Fruit fly (Drosophila melanogaster) whole organism, adult: ENCODE measurements around the gene CG43342.

Source experiments
- CG11617 ChIP-seq: fragments of 200-800 bp; sonication (Bioruptor generic); optimal IDR thresholded peaks from 2 replicates; lab custom pipeline; 2017; ENCODE audit warnings: mild to moderate bottlenecking, missing biosample characterization, missing genetic modification reagents, missing genetic modification characterization
- CG12768 ChIP-seq: fragments of 200-800 bp; sonication (Bioruptor generic); optimal IDR thresholded peaks from 2 replicates; lab custom pipeline; 2017; ENCODE audit warnings: missing biosample characterization, missing genetic modification characterization, mild to moderate bottlenecking, moderate library complexity, missing genetic modification reagents
- CG14711 ChIP-seq: fragments of 200-800 bp; sonication (Bioruptor generic); optimal IDR thresholded peaks from 2 replicates; lab custom pipeline; 2018; ENCODE audit warnings: missing biosample characterization, mild to moderate bottlenecking, missing genetic modification characterization, moderate library complexity
- CG1620 ChIP-seq: fragments of 200-800 bp; sonication (Bioruptor generic); optimal IDR thresholded peaks from 2 replicates; lab custom pipeline; 2016; ENCODE audit warnings: missing biosample characterization, missing genetic modification characterization
- CG33017 ChIP-seq: fragments of 200-800 bp; sonication (Bioruptor generic); optimal IDR thresholded peaks from 2 replicates; lab custom pipeline; 2018; ENCODE audit warnings: missing biosample characterization, mild to moderate bottlenecking, missing genetic modification characterization, moderate library complexity
- CG5204 ChIP-seq: fragments of 200-800 bp; sonication (Bioruptor generic); optimal IDR thresholded peaks from 2 replicates; lab custom pipeline; 2016; ENCODE audit warnings: missing biosample characterization, missing genetic modification characterization
- CG7045 ChIP-seq: fragments of 200-800 bp; sonication (Bioruptor generic); optimal IDR thresholded peaks from 2 replicates; lab custom pipeline; 2017; ENCODE audit warnings: missing biosample characterization, mild to moderate bottlenecking, missing genetic modification characterization
- CG7101 ChIP-seq: fragments of 200-800 bp; sonication (Bioruptor generic); optimal IDR thresholded peaks from 2 replicates; lab custom pipeline; 2018; ENCODE audit warnings: missing biosample characterization, mild to moderate bottlenecking, missing genetic modification characterization, moderate library complexity
- Clk ChIP-seq: fragments of 200-800 bp; sonication (Bioruptor generic); optimal IDR thresholded peaks from 2 replicates; lab custom pipeline; 2017; ENCODE audit warnings: missing biosample characterization, missing genetic modification characterization
- Crg-1 ChIP-seq: fragments of 200-800 bp; sonication (Bioruptor generic); optimal IDR thresholded peaks from 2 replicates; lab custom pipeline; 2016; ENCODE audit warnings: missing biosample characterization, missing genetic modification characterization
- Hr96 ChIP-seq: fragments of 200-800 bp; sonication (Bioruptor generic); optimal IDR thresholded peaks from 2 replicates; lab custom pipeline; 2016; ENCODE audit warnings: missing biosample characterization, missing genetic modification characterization
- Mnt ChIP-seq: fragments of 200-800 bp; sonication (Bioruptor generic); optimal IDR thresholded peaks from 2 replicates; lab custom pipeline; 2016; ENCODE audit warnings: missing biosample characterization, mild to moderate bottlenecking, missing genetic modification characterization
- bab1 ChIP-seq: fragments of 200-800 bp; sonication (Bioruptor generic); optimal IDR thresholded peaks from 3 replicates; lab custom pipeline; 2019; ENCODE audit warnings: missing biosample characterization, mild to moderate bottlenecking, missing genetic modification characterization, moderate library complexity
- cic ChIP-seq: fragments of 200-800 bp; sonication (Bioruptor generic); optimal IDR thresholded peaks from 2 replicates; lab custom pipeline; 2017; ENCODE audit warnings: missing biosample characterization, mild to moderate bottlenecking, missing genetic modification characterization, moderate library complexity
- cnc ChIP-seq, 2 experiments: fragments of >200 bp; optimal IDR thresholded peaks; 2 replicates each; lab custom pipeline; 2017
- kay ChIP-seq: fragments of 200-800 bp; sonication (Bioruptor generic); peaks from one replicate; lab custom pipeline; 2016; ENCODE audit warnings: missing biosample characterization, missing genetic modification characterization, borderline replicate concordance
- ovo ChIP-seq: fragments of 200-800 bp; sonication (Bioruptor generic); optimal IDR thresholded peaks from 2 replicates; lab custom pipeline; 2016; ENCODE audit warnings: missing biosample characterization, missing genetic modification characterization
- pad ChIP-seq: fragments of 200-800 bp; sonication (Bioruptor generic); optimal IDR thresholded peaks from 3 replicates; lab custom pipeline; 2017; ENCODE audit warnings: missing biosample characterization, missing genetic modification characterization, mild to moderate bottlenecking, moderate library complexity, missing genetic modification reagents
- tj ChIP-seq: fragments of 200-800 bp; sonication (Bioruptor generic); optimal IDR thresholded peaks from 3 replicates; lab custom pipeline; 2017; ENCODE audit warnings: missing biosample characterization, mild to moderate bottlenecking, missing genetic modification characterization, moderate library complexity
- toe ChIP-seq: fragments of 200-800 bp; sonication (Bioruptor generic); optimal IDR thresholded peaks from 2 replicates; lab custom pipeline; 2016; ENCODE audit warnings: missing biosample characterization, missing genetic modification characterization

CG43342 gene

dm6 chr3R:22365660-22366195 is 15.4 kb upstream of the CG43342 start, which contains the start of gene CG5382:
TSS of gene CG5382 (minus strand) at chr3R:22365983.
- TF ChIP-seq tj (GFP tag; lab: Kevin White, UChicago) = no peak
- peak; percentile 72 for TF ChIP-seq bab1 (GFP tag; lab: Kevin White, UChicago)

- no peak for TF ChIP-seq cnc (optimal IDR thresholded peaks at IDR 0.05; lab: Kevin White, UChicago)
- no peak for TF ChIP-seq CG7045
- peak; percentile 95 for TF ChIP-seq tj (GFP tag; lab: Kevin White, UChicago)
- no peak for TF ChIP-seq Clk
- peak; percentile 25 for TF ChIP-seq toe
- TF ChIP-seq cic = no peak
- peak; percentile 35 for TF ChIP-seq CG11617 (GFP tag; lab: Kevin White, UChicago)
- TF ChIP-seq CG12768 (GFP tag; lab: Kevin White, UChicago) = peak; percentile 37
- no peak for TF ChIP-seq CG5204 (GFP tag; lab: Kevin White, UChicago)
- TF ChIP-seq ovo (GFP tag; lab: Kevin White, UChicago) = peak; percentile 25
- TF ChIP-seq Hr96 (GFP tag; lab: Kevin White, UChicago) = peak; percentile 32
- peak; percentile 48 for TF ChIP-seq CG7101 (tag; lab: Kevin White, UChicago)
- peak; percentile 39 for TF ChIP-seq CG1620 (GFP tag; lab: Kevin White, UChicago)
- TF ChIP-seq kay (GFP tag; lab: Kevin White, UChicago) = no peak
- TF ChIP-seq CG14711 (tag; lab: Kevin White, UChicago) = peak; percentile 52
- TF ChIP-seq pad (GFP tag; lab: Kevin White, UChicago) = peak; percentile 16
- TF ChIP-seq CG33017 = no peak
- no peak for TF ChIP-seq Crg-1 (GFP tag; lab: Kevin White, UChicago)
- TF ChIP-seq bab1 (GFP tag; lab: Kevin White, UChicago) = no peak
- peak; percentile 34 for TF ChIP-seq Mnt (GFP tag; lab: Kevin White, UChicago)
Observed at dm6 chr3R:22367126-22368076, 13.7 kb upstream of the CG43342 start, which contains the start of the genes Polr3F and PyK. TSS of gene Polr3F (minus strand) at chr3R:22367373. TSS of gene PyK (plus strand) at chr3R:22367536.

dm6 chr3R:22368077-22368776 is 12.9 kb upstream of the CG43342 start:
- TF ChIP-seq Hr96 (GFP tag; lab: Kevin White, UChicago) = no peak
- TF ChIP-seq CG12768 (GFP tag; lab: Kevin White, UChicago) = no peak
- TF ChIP-seq cic = peak; percentile 83
- peak; percentile 22 for TF ChIP-seq CG11617 (GFP tag; lab: Kevin White, UChicago)
- no peak for TF ChIP-seq CG5204 (GFP tag; lab: Kevin White, UChicago)
- peak; percentile 24 for TF ChIP-seq CG7045
- TF ChIP-seq CG1620 (GFP tag; lab: Kevin White, UChicago) = no peak
- TF ChIP-seq Mnt (GFP tag; lab: Kevin White, UChicago) = no peak
- no peak for TF ChIP-seq CG7101 (tag; lab: Kevin White, UChicago)
- peak; percentile 60 for TF ChIP-seq kay (GFP tag; lab: Kevin White, UChicago)
- no peak for TF ChIP-seq bab1 (GFP tag; lab: Kevin White, UChicago)
- TF ChIP-seq tj (GFP tag; lab: Kevin White, UChicago) = no peak
- TF ChIP-seq CG33017 = peak; percentile 26
- no peak for TF ChIP-seq Clk

- no peak for TF ChIP-seq Mnt (GFP tag; lab: Kevin White, UChicago)
- TF ChIP-seq pad (GFP tag; lab: Kevin White, UChicago) = no peak
- TF ChIP-seq CG5204 (GFP tag; lab: Kevin White, UChicago) = no peak
- TF ChIP-seq CG7101 (tag; lab: Kevin White, UChicago) = peak; percentile 52
- TF ChIP-seq toe = no peak
- peak; percentile 2 for TF ChIP-seq bab1 (GFP tag; lab: Kevin White, UChicago)
- TF ChIP-seq cic = no peak
- peak; percentile 79 for TF ChIP-seq kay (GFP tag; lab: Kevin White, UChicago)
- TF ChIP-seq Hr96 (GFP tag; lab: Kevin White, UChicago) = peak; percentile 72
- TF ChIP-seq CG12768 (GFP tag; lab: Kevin White, UChicago) = no peak
- TF ChIP-seq tj (GFP tag; lab: Kevin White, UChicago) = no peak
- no peak for TF ChIP-seq cnc (optimal IDR thresholded peaks at IDR 0.05; lab: Kevin White, UChicago)
- TF ChIP-seq CG11617 (GFP tag; lab: Kevin White, UChicago) = peak; percentile 19
- TF ChIP-seq CG33017 = peak; percentile 30
- TF ChIP-seq CG7045 = peak; percentile 53
- no peak for TF ChIP-seq Crg-1 (GFP tag; lab: Kevin White, UChicago)
- no peak for TF ChIP-seq Clk
- TF ChIP-seq CG14711 (tag; lab: Kevin White, UChicago) = no peak
- no peak for TF ChIP-seq CG1620 (GFP tag; lab: Kevin White, UChicago)
- TF ChIP-seq ovo (GFP tag; lab: Kevin White, UChicago) = no peak
Observed at dm6 chr3R:22368777-22369214, 12.3 kb upstream of the CG43342 start.

dm6 chr3R:22372535-22372934 is 8.6 kb upstream of the CG43342 start, which contains the start of gene CG7069:
TSS of gene CG7069 (plus strand) at chr3R:22372835.
- TF ChIP-seq ovo (GFP tag; lab: Kevin White, UChicago) = no peak
- TF ChIP-seq tj (GFP tag; lab: Kevin White, UChicago) = no peak
- no peak for TF ChIP-seq cic
- no peak for TF ChIP-seq CG7045
- TF ChIP-seq bab1 (GFP tag; lab: Kevin White, UChicago) = no peak
- no peak for TF ChIP-seq CG33017
- no peak for TF ChIP-seq CG5204 (GFP tag; lab: Kevin White, UChicago)
- TF ChIP-seq Clk = no peak
- no peak for TF ChIP-seq CG7101 (tag; lab: Kevin White, UChicago)
- TF ChIP-seq CG14711 (tag; lab: Kevin White, UChicago) = no peak
- TF ChIP-seq CG12768 (GFP tag; lab: Kevin White, UChicago) = no peak
- TF ChIP-seq kay (GFP tag; lab: Kevin White, UChicago) = no peak
